Fruit fly (Drosophila melanogaster) whole organism, embryonic: ENCODE measurements around the gene bab2.
A peak's percentile ranks its signal among the peaks of the same experiment; 100 is the strongest.

Experiments used
- Blimp-1 ChIP-seq: fragments of 200-800 bp; sonication (Bioruptor generic); optimal IDR thresholded peaks from 3 replicates; lab custom pipeline; 2018; ENCODE audit warnings: missing biosample characterization, missing genetic modification characterization, mild to moderate bottlenecking, moderate library complexity, missing genetic modification reagents
- CG10209 ChIP-seq: fragments of 200-800 bp; sonication (Bioruptor generic); optimal IDR thresholded peaks from 3 replicates; lab custom pipeline; 2017; ENCODE audit warnings: missing biosample characterization, mild to moderate bottlenecking, missing genetic modification characterization, missing genetic modification reagents
- CG1024 ChIP-seq: fragments of 200-800 bp; sonication (Bioruptor generic); IDR thresholded peaks from 2 replicates; pipeline ENCODE4 v1.3.6; 2022; ENCODE audit warnings: missing biosample characterization, missing genetic modification characterization
- CG10462 ChIP-seq: fragments of 200-800 bp; sonication (Bioruptor generic); optimal IDR thresholded peaks from 2 replicates; lab custom pipeline; 2016; ENCODE audit warnings: missing biosample characterization, missing genetic modification characterization
- CG10654 ChIP-seq: fragments of 200-800 bp; sonication (Bioruptor generic); optimal IDR thresholded peaks from 2 replicates; lab custom pipeline; 2016; ENCODE audit warnings: missing biosample characterization, missing genetic modification characterization
- CG11504 ChIP-seq: fragments of 200-800 bp; sonication (Bioruptor generic); optimal IDR thresholded peaks from 3 replicates; lab custom pipeline; 2019; ENCODE audit warnings: missing biosample characterization, mild to moderate bottlenecking, missing genetic modification characterization, moderate library complexity
- CG12155 ChIP-seq: fragments of 200-800 bp; sonication (Bioruptor generic); optimal IDR thresholded peaks from 3 replicates; lab custom pipeline; 2016; ENCODE audit warnings: missing biosample characterization, missing genetic modification characterization
- CG12236 ChIP-seq: fragments of 200-800 bp; sonication (Bioruptor generic); optimal IDR thresholded peaks from 2 replicates; lab custom pipeline; 2016; ENCODE audit warnings: missing biosample characterization, missing genetic modification characterization
- CG15601 ChIP-seq: fragments of 200-800 bp; sonication (Bioruptor generic); optimal IDR thresholded peaks from 3 replicates; lab custom pipeline; 2019; ENCODE audit warnings: missing biosample characterization, mild to moderate bottlenecking, missing genetic modification characterization, moderate library complexity
- CG18476 ChIP-seq: fragments of 200-800 bp; sonication (Bioruptor generic); optimal IDR thresholded peaks from 2 replicates; lab custom pipeline; 2016; ENCODE audit warnings: missing biosample characterization, mild to moderate bottlenecking, missing genetic modification characterization
- CG18599 ChIP-seq: fragments of 200-800 bp; sonication (Bioruptor generic); optimal IDR thresholded peaks from 3 replicates; lab custom pipeline; 2017; ENCODE audit warnings: missing biosample characterization, missing genetic modification characterization, mild to moderate bottlenecking, moderate library complexity, missing genetic modification reagents
- CG2875 ChIP-seq: fragments of 200-800 bp; sonication (Bioruptor generic); optimal IDR thresholded peaks from 2 replicates; lab custom pipeline; 2017; ENCODE audit warnings: missing biosample characterization, mild to moderate bottlenecking, missing genetic modification characterization, missing genetic modification reagents
- CG31441 ChIP-seq: fragments of 200-800 bp; sonication (Bioruptor generic); IDR thresholded peaks from 2 replicates; pipeline ENCODE4 v1.3.6; 2022; ENCODE audit warnings: missing biosample characterization, missing genetic modification characterization
- CG3407 ChIP-seq: fragments of 200-800 bp; sonication (Bioruptor generic); optimal IDR thresholded peaks from 2 replicates; lab custom pipeline; 2018; ENCODE audit warnings: missing biosample characterization, mild to moderate bottlenecking, missing genetic modification characterization
- CG3847 ChIP-seq: fragments of 200-800 bp; sonication (Bioruptor generic); IDR thresholded peaks from 2 replicates; pipeline ENCODE4 v1.3.6; 2022; ENCODE audit warnings: missing biosample characterization, missing genetic modification characterization
- CG7271 ChIP-seq: fragments of 200-800 bp; sonication (Bioruptor generic); optimal IDR thresholded peaks from 2 replicates; lab custom pipeline; 2018; ENCODE audit warnings: missing biosample characterization, mild to moderate bottlenecking, missing genetic modification characterization, moderate library complexity
- Dad ChIP-seq: fragments of 200-800 bp; sonication (Bioruptor generic); optimal IDR thresholded peaks from 3 replicates; lab custom pipeline; 2016; ENCODE audit warnings: missing biosample characterization, missing genetic modification characterization
- Dip3 ChIP-seq: fragments of 200-800 bp; sonication (Bioruptor generic); optimal IDR thresholded peaks from 3 replicates; lab custom pipeline; 2016; ENCODE audit warnings: missing biosample characterization, missing genetic modification characterization
- Max ChIP-seq: fragments of 200-800 bp; sonication (Bioruptor generic); optimal IDR thresholded peaks from 2 replicates; lab custom pipeline; 2016; ENCODE audit warnings: missing biosample characterization, mild to moderate bottlenecking, missing genetic modification characterization
- Mrtf ChIP-seq: fragments of 200-800 bp; sonication (Bioruptor generic); IDR thresholded peaks from 3 replicates; pipeline ENCODE4 v1.3.6; 2022; ENCODE audit warnings: missing biosample characterization, missing genetic modification characterization
- NC2β ChIP-seq: fragments of 200-800 bp; sonication (Bioruptor generic); optimal IDR thresholded peaks from 2 replicates; lab custom pipeline; 2016; ENCODE audit warnings: missing biosample characterization, missing genetic modification characterization
- NFAT ChIP-seq: fragments of 200-800 bp; sonication (Bioruptor generic); IDR thresholded peaks from 2 replicates; pipeline ENCODE4 v1.3.6; 2022; ENCODE audit warnings: missing biosample characterization, missing genetic modification characterization
- Oli ChIP-seq: fragments of 200-800 bp; sonication (Bioruptor generic); optimal IDR thresholded peaks from 2 replicates; lab custom pipeline; 2018; ENCODE audit warnings: missing biosample characterization, mild to moderate bottlenecking, missing genetic modification characterization, moderate library complexity
- bab2 ChIP-seq: fragments of 200-800 bp; sonication (Bioruptor generic); optimal IDR thresholded peaks from 2 replicates; lab custom pipeline; 2016; ENCODE audit warnings: missing biosample characterization, missing genetic modification characterization
- btn ChIP-seq: fragments of 200-800 bp; sonication (Bioruptor generic); optimal IDR thresholded peaks from 2 replicates; lab custom pipeline; 2016; ENCODE audit warnings: missing biosample characterization, missing genetic modification characterization
- cad ChIP-seq: fragments of >200 bp; optimal IDR thresholded peaks from 2 replicates; lab custom pipeline; 2017; ENCODE audit warnings: missing biosample characterization, missing genetic modification characterization
- ci ChIP-seq: fragments of 200-800 bp; sonication (Bioruptor generic); IDR thresholded peaks from 3 replicates; pipeline ENCODE4 v1.3.6; 2022; ENCODE audit warnings: missing biosample characterization, missing genetic modification characterization
- crc ChIP-seq: fragments of 200-800 bp; sonication (Bioruptor generic); optimal IDR thresholded peaks from 2 replicates; lab custom pipeline; 2016; ENCODE audit warnings: missing biosample characterization, missing genetic modification characterization
- dmrt99B ChIP-seq: fragments of 200-800 bp; sonication (Bioruptor generic); optimal IDR thresholded peaks from 2 replicates; lab custom pipeline; 2018; ENCODE audit warnings: missing biosample characterization, mild to moderate bottlenecking, missing genetic modification characterization, moderate library complexity
- esg ChIP-seq: fragments of 200-800 bp; sonication (Bioruptor generic); conservative IDR thresholded peaks from 2 replicates; pipeline ENCODE4 v1.3.6; 2022; ENCODE audit warnings: missing biosample characterization, missing genetic modification characterization
- fd96Cb ChIP-seq: fragments of 200-800 bp; sonication (Bioruptor generic); optimal IDR thresholded peaks from 2 replicates; lab custom pipeline; 2018; ENCODE audit warnings: missing biosample characterization, mild to moderate bottlenecking, missing genetic modification characterization, moderate library complexity
- gem ChIP-seq: fragments of 200-800 bp; sonication (Bioruptor generic); optimal IDR thresholded peaks from 2 replicates; lab custom pipeline; 2019; ENCODE audit warnings: missing biosample characterization, mild to moderate bottlenecking, missing genetic modification characterization, moderate library complexity
- gfzf ChIP-seq: fragments of 200-800 bp; sonication (Bioruptor generic); optimal IDR thresholded peaks from 2 replicates; lab custom pipeline; 2016; ENCODE audit warnings: missing biosample characterization, mild to moderate bottlenecking, missing genetic modification characterization, moderate library complexity
- h ChIP-seq: fragments of >200 bp; optimal IDR thresholded peaks from 2 replicates; lab custom pipeline; 2017
- hbn ChIP-seq: fragments of 200-800 bp; sonication (Bioruptor generic); IDR thresholded peaks from 2 replicates; pipeline ENCODE4 v1.3.6; 2022; ENCODE audit warnings: missing biosample characterization, missing genetic modification characterization; ENCODE audit not compliant: partially characterized antibody
- jing ChIP-seq: fragments of 200-800 bp; sonication (Bioruptor generic); optimal IDR thresholded peaks from 2 replicates; lab custom pipeline; 2018; ENCODE audit warnings: missing biosample characterization, mild to moderate bottlenecking, missing genetic modification characterization
- jumu ChIP-seq: fragments of 200-800 bp; sonication (Bioruptor generic); optimal IDR thresholded peaks from 3 replicates; lab custom pipeline; 2016; ENCODE audit warnings: missing biosample characterization, missing genetic modification characterization
- klu ChIP-seq: fragments of 200-800 bp; sonication (Bioruptor generic); IDR thresholded peaks from 2 replicates; pipeline ENCODE4 v1.3.6; 2022; ENCODE audit warnings: missing biosample characterization, missing genetic modification characterization
- lmd ChIP-seq: fragments of 200-800 bp; sonication (Bioruptor generic); IDR thresholded peaks from 2 replicates; pipeline ENCODE4 v1.3.6; 2022; ENCODE audit warnings: missing biosample characterization, missing genetic modification characterization
- phol ChIP-seq: fragments of 200-800 bp; sonication (Bioruptor generic); optimal IDR thresholded peaks from 3 replicates; lab custom pipeline; 2018; ENCODE audit warnings: missing biosample characterization, mild to moderate bottlenecking, missing genetic modification characterization, moderate library complexity
- prd ChIP-seq, 3 experiments: fragments of >200 bp in 2 of 3; fragments of 200-800 bp in 1 of 3; sonication (Bioruptor generic) in 1 of 3; optimal IDR thresholded peaks in 2 of 3; IDR thresholded peaks in 1 of 3; 2 replicates in 2 of 3; 3 replicates in 1 of 3; pipeline versions ENCODE4 v1.3.6 to Lab custom; 2017 to 2022; ENCODE audit warnings: missing biosample characterization in 1 of 3, missing genetic modification characterization in 1 of 3
- pum ChIP-seq: fragments of 200-800 bp; sonication (Bioruptor generic); optimal IDR thresholded peaks from 2 replicates; lab custom pipeline; 2016; ENCODE audit warnings: missing biosample characterization, missing genetic modification characterization
- repo ChIP-seq: fragments of 200-800 bp; sonication (Bioruptor generic); optimal IDR thresholded peaks from 2 replicates; lab custom pipeline; 2016; ENCODE audit warnings: missing biosample characterization, missing genetic modification characterization
- sisA ChIP-seq: fragments of 200-800 bp; sonication (Bioruptor generic); IDR thresholded peaks from 2 replicates; pipeline ENCODE4 v1.3.6; 2022; ENCODE audit warnings: missing biosample characterization, missing genetic modification characterization
- trem ChIP-seq: fragments of 200-800 bp; optimal IDR thresholded peaks from 3 replicates; lab custom pipeline; 2019; ENCODE audit warnings: missing biosample characterization, mild to moderate bottlenecking, missing genetic modification characterization, moderate library complexity
- vvl ChIP-seq: fragments of 200-800 bp; sonication (Bioruptor generic); IDR thresholded peaks from 2 replicates; pipeline ENCODE4 v1.3.6; 2022; ENCODE audit warnings: missing biosample characterization, missing genetic modification characterization
- wdn ChIP-seq: fragments of 200-800 bp; sonication (Bioruptor generic); IDR thresholded peaks from 2 replicates; pipeline ENCODE4 v1.3.6; 2022; ENCODE audit warnings: missing biosample characterization, missing genetic modification characterization
- yki ChIP-seq: fragments of >200 bp; optimal IDR thresholded peaks from 3 replicates; lab custom pipeline; 2018

The bab2 gene

dm6 chr3L:1216460-1216859 is 39.4 kb upstream of the bab2 start (continued):
- peak; percentile 54 for TF ChIP-seq trem (tag; lab: Kevin White, UChicago)
- no peak for TF ChIP-seq h (lab: Kevin White, UChicago)
- TF ChIP-seq Mrtf: no peak
- TF ChIP-seq jing: peak; percentile 28
- TF ChIP-seq hbn (GFP tag; lab: Robert Waterston, UW): no peak
- peak; percentile 47 for TF ChIP-seq btn
- peak; percentile 34 for TF ChIP-seq CG10654
- peak; percentile 8 for TF ChIP-seq crc (GFP tag; lab: Kevin White, UChicago)
- peak; percentile 29 for TF ChIP-seq CG15601 (tag; lab: Kevin White, UChicago)
- TF ChIP-seq sisA: peak; percentile 65
- TF ChIP-seq gem: peak; percentile 65
- TF ChIP-seq CG1024 (GFP tag; lab: Robert Waterston, UW): peak; percentile 58; the same call in 1 of the 2 replicates
- TF ChIP-seq phol (tag; lab: Kevin White, UChicago): peak; percentile 66
- TF ChIP-seq dmrt99B (tag; lab: Kevin White, UChicago): peak; percentile 66
- TF ChIP-seq wdn (GFP tag; lab: Robert Waterston, UW): no peak
- TF ChIP-seq CG12236 (GFP tag; lab: Kevin White, UChicago): no peak
- TF ChIP-seq NC2β (GFP tag; lab: Kevin White, UChicago): no peak
- TF ChIP-seq Dip3 (GFP tag; lab: Kevin White, UChicago): no peak
- TF ChIP-seq CG18476 (GFP tag; lab: Kevin White, UChicago): peak; percentile 18
- peak; percentile 67 for TF ChIP-seq fd96Cb (tag; lab: Kevin White, UChicago)
- peak; percentile 14 for TF ChIP-seq Max (GFP tag; lab: Kevin White, UChicago)
- no peak for TF ChIP-seq CG10462 (GFP tag; lab: Kevin White, UChicago)
- TF ChIP-seq NFAT (GFP tag; lab: Robert Waterston, UW): no peak
- peak; percentile 71 for TF ChIP-seq vvl (GFP tag; lab: Robert Waterston, UW)
- TF ChIP-seq Oli (tag; lab: Kevin White, UChicago): peak; percentile 49
- peak; percentile 43 for TF ChIP-seq CG2875 (GFP tag; lab: Kevin White, UChicago)
- TF ChIP-seq yki: no peak
- TF ChIP-seq gfzf (GFP tag; lab: Kevin White, UChicago): no peak
- peak; percentile 3 for TF ChIP-seq Dad (GFP tag; lab: Kevin White, UChicago)
- TF ChIP-seq CG11504 (tag; lab: Kevin White, UChicago): peak; percentile 70
- TF ChIP-seq bab2 (GFP tag; lab: Kevin White, UChicago): peak; percentile 1
- peak; percentile 38 for TF ChIP-seq pum (GFP tag; lab: Kevin White, UChicago)
- no peak for TF ChIP-seq cad (GFP tag; lab: Kevin White, UChicago)
- peak; percentile 29 for TF ChIP-seq CG18599
- peak; percentile 17 for TF ChIP-seq CG3407 (GFP tag; lab: Kevin White, UChicago)
- peak; percentile 69 for TF ChIP-seq Blimp-1 (GFP tag; lab: Kevin White, UChicago)
- peak; percentile 48 for TF ChIP-seq CG31441 (GFP tag; lab: Robert Waterston, UW)
- no peak for TF ChIP-seq prd (optimal IDR thresholded peaks at IDR 0.05; lab: Kevin White, UChicago)
- TF ChIP-seq prd (GFP tag; IDR thresholded peaks at IDR 0.05; lab: Robert Waterston, UW): peak; percentile 73; the same call in 2 of the 3 replicates
- peak; percentile 29 for TF ChIP-seq esg
- TF ChIP-seq CG7271: no peak
- TF ChIP-seq CG12155 (GFP tag; lab: Kevin White, UChicago): no peak
- TF ChIP-seq klu (GFP tag; lab: Robert Waterston, UW): no peak
- peak; percentile 45 for TF ChIP-seq lmd
- no peak for TF ChIP-seq CG3847 (GFP tag; lab: Robert Waterston, UW)
- peak; percentile 27 for TF ChIP-seq CG10209 (GFP tag; lab: Kevin White, UChicago)
- peak; percentile 70 for TF ChIP-seq ci (GFP tag; lab: Robert Waterston, UW)
- TF ChIP-seq repo (GFP tag; lab: Kevin White, UChicago): peak; percentile 1
- peak; percentile 32 for TF ChIP-seq jumu
